Fruit fly (Drosophila melanogaster) whole organism, embryonic: ENCODE measurements around the gene CG18788.

Experiments
- Antp ChIP-seq: fragments of 200-800 bp; sonication (Bioruptor generic); optimal IDR thresholded peaks from 3 replicates; lab custom pipeline; 2016; ENCODE audit warnings: missing biosample characterization, missing genetic modification characterization
- Asciz ChIP-seq: fragments of 200-800 bp; sonication (Bioruptor generic); optimal IDR thresholded peaks from 2 replicates; lab custom pipeline; 2017; ENCODE audit warnings: missing biosample characterization, mild to moderate bottlenecking, missing genetic modification characterization, missing genetic modification reagents
- Blimp-1 ChIP-seq: fragments of 200-800 bp; sonication (Bioruptor generic); optimal IDR thresholded peaks from 3 replicates; lab custom pipeline; 2018; ENCODE audit warnings: missing biosample characterization, missing genetic modification characterization, mild to moderate bottlenecking, moderate library complexity, missing genetic modification reagents
- CG10147 ChIP-seq: fragments of 200-800 bp; sonication (Bioruptor generic); optimal IDR thresholded peaks from 2 replicates; lab custom pipeline; 2019; ENCODE audit warnings: missing biosample characterization, mild to moderate bottlenecking, missing genetic modification characterization, moderate library complexity
- CG1024 ChIP-seq: fragments of 200-800 bp; sonication (Bioruptor generic); IDR thresholded peaks from 2 replicates; pipeline ENCODE4 v1.3.6; 2022; ENCODE audit warnings: missing biosample characterization, missing genetic modification characterization
- CG11398 ChIP-seq: fragments of 200-800 bp; sonication (Bioruptor generic); optimal IDR thresholded peaks from 2 replicates; lab custom pipeline; 2016; ENCODE audit warnings: missing biosample characterization, missing genetic modification characterization
- CG11695 ChIP-seq: fragments of 200-800 bp; sonication (Bioruptor generic); IDR thresholded peaks from 3 replicates; pipeline ENCODE4 v1.3.6; 2022; ENCODE audit warnings: missing biosample characterization, missing genetic modification characterization
- CG12299 ChIP-seq: fragments of 200-800 bp; sonication (Bioruptor generic); optimal IDR thresholded peaks from 2 replicates; lab custom pipeline; 2018; ENCODE audit warnings: missing biosample characterization, mild to moderate bottlenecking, missing genetic modification characterization
- CG12744 ChIP-seq: fragments of 200-800 bp; sonication (Bioruptor generic); optimal IDR thresholded peaks from 2 replicates; lab custom pipeline; 2016; ENCODE audit warnings: missing biosample characterization, missing genetic modification characterization
- CG13894 ChIP-seq: fragments of 200-800 bp; sonication (Bioruptor generic); optimal IDR thresholded peaks from 3 replicates; lab custom pipeline; 2018; ENCODE audit warnings: missing biosample characterization, mild to moderate bottlenecking, missing genetic modification characterization, moderate library complexity
- CG15011 ChIP-seq: fragments of 200-800 bp; sonication (Bioruptor generic); optimal IDR thresholded peaks from 3 replicates; lab custom pipeline; 2018; ENCODE audit warnings: missing biosample characterization, mild to moderate bottlenecking, missing genetic modification characterization
- CG15073 ChIP-seq: fragments of 200-800 bp; sonication (Bioruptor generic); optimal IDR thresholded peaks from 2 replicates; lab custom pipeline; 2016; ENCODE audit warnings: missing biosample characterization, missing genetic modification characterization
- CG15479 ChIP-seq: fragments of 200-800 bp; sonication (Bioruptor generic); optimal IDR thresholded peaks from 3 replicates; lab custom pipeline; 2019; ENCODE audit warnings: missing biosample characterization, mild to moderate bottlenecking, missing genetic modification characterization, moderate library complexity
- CG16779 ChIP-seq: fragments of 200-800 bp; sonication (Bioruptor generic); IDR thresholded peaks from 2 replicates; pipeline ENCODE4 v1.3.6; 2022; ENCODE audit warnings: missing biosample characterization, missing genetic modification characterization
- CG17802 ChIP-seq: fragments of 200-800 bp; sonication (Bioruptor generic); optimal IDR thresholded peaks from 2 replicates; lab custom pipeline; 2018; ENCODE audit warnings: missing biosample characterization, mild to moderate bottlenecking, missing genetic modification characterization, moderate library complexity
- CG1832 ChIP-seq: fragments of 200-800 bp; sonication (Bioruptor generic); optimal IDR thresholded peaks from 2 replicates; lab custom pipeline; 2017; ENCODE audit warnings: missing biosample characterization, mild to moderate bottlenecking, missing genetic modification characterization, inconsistent platforms
- CG2202 ChIP-seq: fragments of 200-800 bp; sonication (Bioruptor generic); optimal IDR thresholded peaks from 2 replicates; lab custom pipeline; 2018; ENCODE audit warnings: missing biosample characterization, mild to moderate bottlenecking, missing genetic modification characterization
- CG34224 ChIP-seq: fragments of 200-800 bp; sonication (Bioruptor generic); IDR thresholded peaks from 3 replicates; pipeline ENCODE4 v1.3.6; 2022; ENCODE audit warnings: missing biosample characterization, missing genetic modification characterization; ENCODE audit not compliant: partially characterized antibody
- CG3838 ChIP-seq: fragments of 200-800 bp; sonication (Bioruptor generic); optimal IDR thresholded peaks from 3 replicates; lab custom pipeline; 2016; ENCODE audit warnings: missing biosample characterization, missing genetic modification characterization
- CG4360 ChIP-seq: fragments of 200-800 bp; sonication (Bioruptor generic); IDR thresholded peaks from 2 replicates; pipeline ENCODE4 v1.3.6; 2022; ENCODE audit warnings: missing biosample characterization, missing genetic modification characterization
- CG5180 ChIP-seq: fragments of 200-800 bp; sonication (Bioruptor generic); optimal IDR thresholded peaks from 3 replicates; lab custom pipeline; 2017; ENCODE audit warnings: missing biosample characterization, missing genetic modification characterization, mild to moderate bottlenecking, moderate library complexity, missing genetic modification reagents
- CG6175 ChIP-seq: fragments of 200-800 bp; sonication (Bioruptor generic); IDR thresholded peaks from 3 replicates; pipeline ENCODE4 v1.3.6; 2022; ENCODE audit warnings: missing biosample characterization, missing genetic modification characterization
- CG7271 ChIP-seq: fragments of 200-800 bp; sonication (Bioruptor generic); optimal IDR thresholded peaks from 2 replicates; lab custom pipeline; 2018; ENCODE audit warnings: missing biosample characterization, mild to moderate bottlenecking, missing genetic modification characterization, moderate library complexity
- CG7357 ChIP-seq: fragments of 200-800 bp; sonication (Bioruptor generic); IDR thresholded peaks from 3 replicates; pipeline ENCODE4 v1.3.6; 2022; ENCODE audit warnings: missing biosample characterization, missing genetic modification characterization
- CG7987 ChIP-seq: fragments of 200-800 bp; sonication (Bioruptor generic); optimal IDR thresholded peaks from 2 replicates; lab custom pipeline; 2018; ENCODE audit warnings: missing biosample characterization, mild to moderate bottlenecking, missing genetic modification characterization, moderate library complexity
- CG8281 ChIP-seq: fragments of 200-800 bp; sonication (Bioruptor generic); optimal IDR thresholded peaks from 2 replicates; lab custom pipeline; 2018; ENCODE audit warnings: missing biosample characterization, mild to moderate bottlenecking, missing genetic modification characterization, moderate library complexity
- CG8924 ChIP-seq: fragments of 200-800 bp; optimal IDR thresholded peaks from 3 replicates; lab custom pipeline; 2019; ENCODE audit warnings: missing biosample characterization, mild to moderate bottlenecking, missing genetic modification characterization, moderate library complexity
- CHES-1-like ChIP-seq: fragments of 200-800 bp; sonication (Bioruptor generic); optimal IDR thresholded peaks from 2 replicates; lab custom pipeline; 2016; ENCODE audit warnings: missing biosample characterization, missing genetic modification characterization
- D ChIP-seq, 2 experiments: fragments of 200-800 bp in 1 of 2; fragments of >200 bp in 1 of 2; sonication (Bioruptor generic) in 1 of 2; optimal IDR thresholded peaks; 2 replicates in 1 of 2; 3 replicates in 1 of 2; lab custom pipeline; 2017; ENCODE audit warnings: mild to moderate bottlenecking in 1 of 2, missing biosample characterization in 1 of 2, missing genetic modification characterization in 1 of 2, missing genetic modification reagents in 1 of 2
- E2f2 ChIP-seq: fragments of 200-800 bp; sonication (Bioruptor generic); IDR thresholded peaks from 2 replicates; pipeline ENCODE4 v1.3.6; 2022; ENCODE audit warnings: missing biosample characterization, missing genetic modification characterization
- Mad ChIP-seq: fragments of 200-800 bp; sonication (Bioruptor generic); optimal IDR thresholded peaks from 2 replicates; lab custom pipeline; 2016; ENCODE audit warnings: missing biosample characterization, missing genetic modification characterization
- Med ChIP-seq: fragments of 200-800 bp; sonication (Bioruptor generic); peaks from one replicate; lab custom pipeline; 2016; ENCODE audit warnings: missing biosample characterization, missing genetic modification characterization, mild to moderate bottlenecking, inconsistent platforms, moderate library complexity
- Opbp ChIP-seq: fragments of 200-800 bp; sonication (Bioruptor generic); IDR thresholded peaks from 3 replicates; pipeline ENCODE4 v1.3.6; 2022; ENCODE audit warnings: missing biosample characterization, missing genetic modification characterization; ENCODE audit not compliant: partially characterized antibody
- Rfx ChIP-seq: fragments of 200-800 bp; sonication (Bioruptor generic); IDR thresholded peaks from 2 replicates; pipeline ENCODE4 v1.3.6; 2022; ENCODE audit warnings: missing biosample characterization, missing genetic modification characterization
- dmrt99B ChIP-seq: fragments of 200-800 bp; sonication (Bioruptor generic); optimal IDR thresholded peaks from 2 replicates; lab custom pipeline; 2018; ENCODE audit warnings: missing biosample characterization, mild to moderate bottlenecking, missing genetic modification characterization, moderate library complexity
- dysf ChIP-seq: fragments of 200-800 bp; sonication (Bioruptor generic); IDR thresholded peaks from 3 replicates; pipeline ENCODE4 v1.3.6; 2022; ENCODE audit warnings: missing biosample characterization, missing genetic modification characterization
- fd96Cb ChIP-seq: fragments of 200-800 bp; sonication (Bioruptor generic); optimal IDR thresholded peaks from 2 replicates; lab custom pipeline; 2018; ENCODE audit warnings: missing biosample characterization, mild to moderate bottlenecking, missing genetic modification characterization, moderate library complexity
- gcm2 ChIP-seq: fragments of 200-800 bp; sonication (Bioruptor generic); optimal IDR thresholded peaks from 2 replicates; lab custom pipeline; 2016; ENCODE audit warnings: missing biosample characterization, missing genetic modification characterization
- gem ChIP-seq: fragments of 200-800 bp; sonication (Bioruptor generic); optimal IDR thresholded peaks from 2 replicates; lab custom pipeline; 2019; ENCODE audit warnings: missing biosample characterization, mild to moderate bottlenecking, missing genetic modification characterization, moderate library complexity
- klu ChIP-seq: fragments of 200-800 bp; sonication (Bioruptor generic); IDR thresholded peaks from 2 replicates; pipeline ENCODE4 v1.3.6; 2022; ENCODE audit warnings: missing biosample characterization, missing genetic modification characterization
- lab ChIP-seq: fragments of 200-800 bp; sonication (Bioruptor generic); optimal IDR thresholded peaks from 3 replicates; lab custom pipeline; 2017; ENCODE audit warnings: missing biosample characterization, missing genetic modification characterization, mild to moderate bottlenecking, moderate library complexity, missing genetic modification reagents
- lilli ChIP-seq: fragments of 200-800 bp; sonication (Bioruptor generic); optimal IDR thresholded peaks from 3 replicates; lab custom pipeline; 2016; ENCODE audit warnings: missing biosample characterization, missing genetic modification characterization
- pan ChIP-seq, 4 experiments: fragments of >200 bp in 3 of 4; fragments of 200-800 bp in 1 of 4; sonication (Bioruptor generic) in 1 of 4; optimal IDR thresholded peaks in 3 of 4; IDR thresholded peaks in 1 of 4; 2 replicates each; pipeline versions ENCODE4 v1.3.6 to Lab custom; 2017 to 2022; ENCODE audit warnings: missing biosample characterization in 2 of 4, missing genetic modification characterization in 2 of 4, mixed read lengths in 1 of 4
- sd ChIP-seq: fragments of 200-800 bp; sonication (Bioruptor generic); optimal IDR thresholded peaks from 3 replicates; lab custom pipeline; 2018; ENCODE audit warnings: missing biosample characterization, mild to moderate bottlenecking, missing genetic modification characterization, moderate library complexity
- tgo ChIP-seq: fragments of 200-800 bp; sonication (Bioruptor generic); IDR thresholded peaks from 3 replicates; pipeline ENCODE4 v1.3.6; 2022; ENCODE audit warnings: missing biosample characterization, missing genetic modification characterization
- trh ChIP-seq: fragments of 200-800 bp; sonication (Bioruptor generic); optimal IDR thresholded peaks from 2 replicates; lab custom pipeline; 2016; ENCODE audit warnings: missing biosample characterization, missing genetic modification characterization

Gene CG18788

dm6 chr2L:12021193-12021592 is 12.8 kb upstream of the CG18788 start (continued):
- TF ChIP-seq CG3838 (GFP tag; lab: Kevin White, UChicago) (peak; percentile 78), CG11695 (GFP tag; lab: Robert Waterston, UW) (peak; percentile 50; the same call in 1 of the 3 replicates), Mad (peak; percentile 40), CG7987 (GFP tag; lab: Kevin White, UChicago) (peak; percentile 91), CG12744 (GFP tag; lab: Kevin White, UChicago) (peak; percentile 62), CG8924 (tag; lab: Kevin White, UChicago) (peak; percentile 59), CG2202 (tag; lab: Kevin White, UChicago) (peak; percentile 76), CG15073 (GFP tag; lab: Kevin White, UChicago) (peak; percentile 19), lilli (GFP tag; lab: Kevin White, UChicago) (peak; percentile 26), CG15011 (peak; percentile 60), CG34224 (GFP tag; lab: Robert Waterston, UW) (no peak), lab (peak; percentile 89)

DNA sequence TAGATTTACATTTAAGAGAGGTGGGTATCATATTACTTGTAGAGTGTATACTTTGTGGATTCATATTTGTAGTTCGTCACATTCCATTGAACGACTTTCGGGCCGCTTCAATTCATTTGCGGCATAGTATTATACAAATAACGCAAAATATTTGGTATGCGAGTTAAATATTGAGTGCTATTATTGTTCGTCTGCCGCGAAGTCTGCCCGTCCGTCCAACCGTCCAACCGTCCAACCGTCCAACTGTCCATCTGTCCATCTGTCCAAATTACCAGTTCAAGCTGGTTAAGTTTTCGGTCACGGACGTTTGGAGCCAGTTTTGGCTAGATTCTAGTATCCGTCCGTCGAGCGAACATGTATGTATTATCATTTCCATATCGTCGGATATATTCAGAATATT is 9.9 kb upstream of the CG18788 start:
- peak; percentile 3 for TF ChIP-seq CG5180 (GFP tag; lab: Kevin White, UChicago)
- TF ChIP-seq CG13894, result peak; percentile 32
- no peak for TF ChIP-seq CG1024 (GFP tag; lab: Robert Waterston, UW)
- TF ChIP-seq Med (GFP tag; lab: Kevin White, UChicago), result peak; percentile 25
- TF ChIP-seq gem (tag; lab: Kevin White, UChicago), result peak; percentile 82
- TF ChIP-seq sd (tag; lab: Kevin White, UChicago), result peak; percentile 80
- peak; percentile 85 for TF ChIP-seq CG8281 (tag; lab: Kevin White, UChicago)
- TF ChIP-seq gcm2 (GFP tag; lab: Kevin White, UChicago), result no peak
- TF ChIP-seq, all 482 proteins: peak for 6

DNA sequence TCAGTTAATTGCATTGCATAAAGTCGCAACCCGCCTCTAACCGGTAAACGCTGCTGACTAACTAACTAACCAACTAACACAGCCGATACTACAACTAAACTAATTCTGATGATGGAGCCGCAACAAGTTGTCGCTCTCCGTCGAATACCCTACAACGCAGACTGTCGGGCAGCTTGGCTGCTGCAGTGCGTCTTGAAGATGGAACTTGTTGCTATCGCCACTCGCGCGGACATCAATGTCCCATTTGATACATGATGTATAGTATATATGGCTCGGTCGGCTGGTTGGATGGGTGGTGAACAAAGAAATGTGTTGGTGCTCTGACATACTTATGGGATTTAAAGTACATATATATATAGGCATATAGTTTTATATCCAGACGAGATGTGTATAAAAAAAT is 8.5 kb upstream of the CG18788 start:
- TF ChIP-seq CG10147, result no peak
- peak; percentile 11; the same call in 1 of the 2 replicates for TF ChIP-seq E2f2 (GFP tag; lab: Robert Waterston, UW)
- no peak for TF ChIP-seq CG6175 (GFP tag; lab: Robert Waterston, UW)
- TF ChIP-seq CG17802, result no peak
- no peak for TF ChIP-seq gem (tag; lab: Kevin White, UChicago)
- TF ChIP-seq Rfx, result peak; percentile 52; the same call in 1 of the 2 replicates
- TF ChIP-seq dmrt99B (tag; lab: Kevin White, UChicago), result no peak
- no peak for TF ChIP-seq CG16779 (GFP tag; lab: Robert Waterston, UW)
- no peak for TF ChIP-seq CG15479 (GFP tag; lab: Kevin White, UChicago)
- no peak for TF ChIP-seq CG11398 (GFP tag; lab: Kevin White, UChicago)
- no peak for TF ChIP-seq Antp (GFP tag; lab: Kevin White, UChicago)
- TF ChIP-seq pan (optimal IDR thresholded peaks at IDR 0.05; lab: Kevin White, UChicago), result no peak
- peak in 1 of 2 experiments; percentile 49 for TF ChIP-seq pan (GFP tag; optimal IDR thresholded peaks at IDR 0.05 in 1 of 2, IDR thresholded peaks at IDR 0.05 in 1 of 2)
- TF ChIP-seq CG7987 (GFP tag; lab: Kevin White, UChicago), result peak; percentile 22
- TF ChIP-seq CG4360 (GFP tag; lab: Robert Waterston, UW), result no peak
- no peak for TF ChIP-seq trh
- no peak for TF ChIP-seq CG12299 (tag; lab: Kevin White, UChicago)
- TF ChIP-seq tgo (GFP tag; lab: Robert Waterston, UW), result no peak
- no peak for TF ChIP-seq Opbp
- no peak for TF ChIP-seq CHES-1-like (GFP tag; lab: Kevin White, UChicago)
- TF ChIP-seq CG1832 (GFP tag; lab: Kevin White, UChicago), result no peak
- no peak for TF ChIP-seq klu (GFP tag; lab: Robert Waterston, UW)
- no peak for TF ChIP-seq fd96Cb (tag; lab: Kevin White, UChicago)
- TF ChIP-seq dysf (GFP tag; lab: Robert Waterston, UW), result no peak
- TF ChIP-seq Blimp-1, result no peak
- TF ChIP-seq CG7357, result no peak
- TF ChIP-seq D (optimal IDR thresholded peaks at IDR 0.05; lab: Kevin White, UChicago), result no peak
- no peak for TF ChIP-seq D (GFP tag; optimal IDR thresholded peaks at IDR 0.05; lab: Kevin White, UChicago)
- TF ChIP-seq CG7271 (tag; lab: Kevin White, UChicago), result no peak
- TF ChIP-seq Asciz (GFP tag; lab: Kevin White, UChicago), result no peak
